Worm (Caenorhabditis elegans): ENCODE measurements around the gene H03E18.1.

H03E18.1 gene

ce11 chrX:8481716-8482115 lies 26.0 kb upstream of the H03E18.1 start (continued):
- TF ChIP-seq mab-5 (tag; optimal IDR thresholded peaks at IDR 0.05) = no peak
- no peak for TF ChIP-seq aly-2 (tag; optimal IDR thresholded peaks at IDR 0.05)
- no peak for TF ChIP-seq sem-4 (tag; optimal IDR thresholded peaks at IDR 0.05)
- peak; percentile 49 for TF ChIP-seq nhr-129 (tag; optimal IDR thresholded peaks at IDR 0.05)
- no peak for TF ChIP-seq nhr-21 (tag; optimal IDR thresholded peaks at IDR 0.05)
- TF ChIP-seq skn-1 (tag; optimal IDR thresholded peaks at IDR 0.05) = no peak
- no peak for TF ChIP-seq unc-62 (GFP tag; optimal IDR thresholded peaks at IDR 0.05)
- peak; percentile 67 to 72 for TF ChIP-seq mdl-1 (tag; optimal IDR thresholded peaks at IDR 0.05)
- TF ChIP-seq ceh-82 (tag; optimal IDR thresholded peaks at IDR 0.05) = no peak
- no peak for TF ChIP-seq elt-3 (tag; optimal IDR thresholded peaks at IDR 0.05)
- no peak for TF ChIP-seq nhr-25 (tag; optimal IDR thresholded peaks at IDR 0.05)
- TF ChIP-seq nhr-12 (tag; optimal IDR thresholded peaks at IDR 0.05) = no peak

ce11 chrX:8483951-8484350 lies 23.7 kb upstream of the H03E18.1 start:
- TF ChIP-seq lin-39 (tag; optimal IDR thresholded peaks at IDR 0.05) (no peak), ztf-11 (tag; optimal IDR thresholded peaks at IDR 0.05) (no peak), snpc-4 (tag; optimal IDR thresholded peaks at IDR 0.05) (no peak), lsy-2 (tag; optimal IDR thresholded peaks at IDR 0.05) (no peak), sma-9 (GFP tag; optimal IDR thresholded peaks at IDR 0.05) (no peak), sma-9 (tag; optimal IDR thresholded peaks at IDR 0.05) (no peak), elt-3 (tag; optimal IDR thresholded peaks at IDR 0.05) (no peak), ZK546.5 (tag; optimal IDR thresholded peaks at IDR 0.05) (no peak), nhr-25 (tag; optimal IDR thresholded peaks at IDR 0.05) (no peak), nhr-237 (tag; optimal IDR thresholded peaks at IDR 0.05) (no peak), mbf-1 (tag; optimal IDR thresholded peaks at IDR 0.05) (no peak), unc-62 (GFP tag; optimal IDR thresholded peaks at IDR 0.05) (no peak)

- TF ChIP-seq nhr-21 (tag; optimal IDR thresholded peaks at IDR 0.05) = peak; percentile 63
- TF ChIP-seq nhr-23 (tag; optimal IDR thresholded peaks at IDR 0.05) = no peak
- TF ChIP-seq lin-39 (tag; optimal IDR thresholded peaks at IDR 0.05) = no peak
Measured at ce11 chrX:8485392-8485791, 22.3 kb upstream of the H03E18.1 start.

DNA sequence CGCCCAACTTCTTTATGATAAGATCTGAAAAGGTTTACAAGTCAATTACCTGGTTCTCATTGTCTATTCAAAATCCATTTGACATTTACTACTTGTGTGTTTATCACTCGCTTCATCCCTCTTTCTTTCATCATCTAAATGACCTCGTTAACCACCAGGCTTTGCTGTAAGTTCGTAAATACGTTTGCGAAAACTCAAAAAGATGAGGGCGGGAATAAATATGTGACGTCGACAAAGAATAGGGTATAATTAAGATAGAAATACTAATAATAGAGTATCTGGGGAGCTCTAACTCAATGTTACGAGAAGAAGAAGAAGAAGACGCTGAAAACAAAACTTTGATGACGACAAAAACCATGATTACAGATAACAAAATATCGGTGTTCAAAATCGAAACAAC lies 18.3 kb upstream of the H03E18.1 start:
- no peak for TF ChIP-seq nhr-25 (tag; optimal IDR thresholded peaks at IDR 0.05)
- no peak for TF ChIP-seq dmd-4 (tag; optimal IDR thresholded peaks at IDR 0.05)
- TF ChIP-seq nhr-23 (tag; optimal IDR thresholded peaks at IDR 0.05) = no peak
- TF ChIP-seq sma-9 (GFP tag; optimal IDR thresholded peaks at IDR 0.05) = no peak
- no peak for TF ChIP-seq sma-9 (tag; optimal IDR thresholded peaks at IDR 0.05)
- no peak for TF ChIP-seq crh-2 (tag; optimal IDR thresholded peaks at IDR 0.05)
- TF ChIP-seq peb-1 (tag; optimal IDR thresholded peaks at IDR 0.05) = no peak
- no peak for TF ChIP-seq egl-27 (tag; optimal IDR thresholded peaks at IDR 0.05)
- no peak for TF ChIP-seq lin-13 (GFP tag; optimal IDR thresholded peaks at IDR 0.05)
- no peak for TF ChIP-seq fos-1 (tag; optimal IDR thresholded peaks at IDR 0.05)
- TF ChIP-seq mbf-1 (tag; optimal IDR thresholded peaks at IDR 0.05) = no peak
- no peak for TF ChIP-seq lin-11 (tag; optimal IDR thresholded peaks at IDR 0.05)
- TF ChIP-seq R02D3.7 (tag; optimal IDR thresholded peaks at IDR 0.05) = no peak
- TF ChIP-seq lsy-2 (tag; optimal IDR thresholded peaks at IDR 0.05) = no peak
- no peak for TF ChIP-seq ceh-16 (tag; optimal IDR thresholded peaks at IDR 0.05)
- TF ChIP-seq blmp-1 (tag; optimal IDR thresholded peaks at IDR 0.05; ENCODE audit: insufficient read depth) = no peak

ce11 chrX:8489886-8490285 lies 17.8 kb upstream of the H03E18.1 start:
- TF ChIP-seq unc-55 (GFP tag; optimal IDR thresholded peaks at IDR 0.05) = peak; percentile 65
- TF ChIP-seq nhr-25 (tag; optimal IDR thresholded peaks at IDR 0.05) = no peak
- no peak for TF ChIP-seq elt-3 (tag; optimal IDR thresholded peaks at IDR 0.05)
- peak; percentile 13 for TF ChIP-seq C34F6.9 (tag; optimal IDR thresholded peaks at IDR 0.05)
- no peak for TF ChIP-seq lin-11 (tag; optimal IDR thresholded peaks at IDR 0.05)
- no peak for TF ChIP-seq ztf-4 (tag; optimal IDR thresholded peaks at IDR 0.05)

DNA sequence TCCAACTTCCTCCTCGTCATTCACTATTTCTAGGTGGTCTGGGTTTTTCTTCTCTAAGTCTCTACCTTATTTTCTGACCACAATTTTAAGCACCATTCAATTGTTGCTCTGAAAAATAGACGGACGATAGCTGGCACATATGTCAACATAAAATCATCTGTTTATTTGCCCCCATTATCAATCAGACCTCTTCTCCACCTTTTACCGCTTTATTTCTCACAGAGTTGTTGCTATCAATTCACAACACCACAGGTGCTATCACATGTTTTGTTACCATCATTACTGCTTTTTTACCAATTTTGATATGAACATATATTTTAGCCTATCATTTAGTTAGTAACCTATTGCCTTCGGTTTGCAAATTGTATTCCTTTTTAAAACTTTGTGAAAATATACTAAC lies 14.9 kb upstream of the H03E18.1 start:
- TF ChIP-seq nhr-129 (tag; optimal IDR thresholded peaks at IDR 0.05) (no peak), crh-2 (tag; optimal IDR thresholded peaks at IDR 0.05) (peak; percentile 14)
